Fruit fly (Drosophila melanogaster) whole organism, prepupa: ENCODE results near the gene sick.

Experiments used
- Eip93F ChIP-seq: fragments of 200-800 bp; sonication (Bioruptor generic); optimal IDR thresholded peaks from 2 replicates; lab custom pipeline; 2016; ENCODE audit warnings: missing biosample characterization, mild to moderate bottlenecking, missing genetic modification characterization
- OdsH ChIP-seq: fragments of 200-800 bp; sonication (Bioruptor generic); optimal IDR thresholded peaks from 3 replicates; lab custom pipeline; 2016; ENCODE audit warnings: missing biosample characterization, missing genetic modification characterization
- Sox15 ChIP-seq: fragments of 200-800 bp; sonication (Bioruptor generic); optimal IDR thresholded peaks from 3 replicates; lab custom pipeline; 2016; ENCODE audit warnings: missing biosample characterization, missing genetic modification characterization

DNA sequence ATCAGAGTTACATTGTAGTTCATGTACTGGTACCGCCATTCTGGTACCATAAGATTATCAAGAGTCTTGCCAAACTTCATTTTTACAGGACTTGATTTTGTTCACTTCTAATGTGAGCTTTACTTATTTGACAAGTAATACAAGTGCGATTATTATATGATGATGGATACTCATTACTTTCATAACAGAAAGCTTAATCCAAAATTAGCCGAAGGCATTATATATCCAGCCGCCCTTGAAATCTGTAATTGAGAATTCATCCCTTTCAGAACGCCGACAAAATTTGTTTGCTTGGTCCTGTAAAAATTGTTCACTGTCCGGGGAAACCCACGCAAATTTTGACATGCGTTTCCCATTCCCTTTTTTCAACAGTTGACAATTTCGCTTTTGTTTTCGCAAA, 96.3 kb downstream of the sick start, which contains the start of gene CG10481:
- no peak for TF ChIP-seq Sox15 (GFP tag; lab: Kevin White, UChicago)
- TF ChIP-seq Eip93F (GFP tag; lab: Kevin White, UChicago): no peak
- no peak for TF ChIP-seq OdsH
